Worm (Caenorhabditis elegans) whole organism, midembryonic: ENCODE results near the gene anmt-3.
"Not testable (repeated sequence)": the region's sequence is repeated elsewhere in the genome, so short reads cannot be mapped to it uniquely, and the experiment has no call there.

Source experiments
- T22C8.4 ChIP-seq: fragments of 200-800 bp; sonication (Bioruptor generic); IDR thresholded peaks from 2 replicates; pipeline ENCODE4 v1.3.6; 2022; ENCODE audit warnings: missing genetic modification characterization, missing compliant biosample characterization
- cog-1 ChIP-seq: sonication (generic microtip); optimal IDR thresholded peaks from 2 replicates; lab custom pipeline; 2016; ENCODE audit warnings: missing genetic modification characterization, missing compliant biosample characterization
- flt-1 ChIP-seq: fragments of 200-800 bp; sonication (Bioruptor generic); IDR thresholded peaks from 2 replicates; pipeline ENCODE4 v1.3.6; 2022; ENCODE audit warnings: missing genetic modification characterization, missing compliant biosample characterization
- klf-2 ChIP-seq: fragments of 200-800 bp; sonication (Bioruptor generic); conservative IDR thresholded peaks from 2 replicates; pipeline ENCODE4 v1.3.6; 2022; ENCODE audit warnings: missing genetic modification reagents, missing genetic modification characterization, missing compliant biosample characterization
- med-1 ChIP-seq: sonication (generic microtip); optimal IDR thresholded peaks from 2 replicates; lab custom pipeline; 2017; ENCODE audit warnings: missing genetic modification characterization, mild to moderate bottlenecking, missing compliant biosample characterization, antibody characterized with exemption, missing genetic modification reagents; ENCODE audit not compliant: insufficient read depth
- ref-1 ChIP-seq: fragments of 200-800 bp; sonication (Bioruptor generic); conservative IDR thresholded peaks from 2 replicates; pipeline ENCODE4 v1.3.6; 2022; ENCODE audit warnings: missing genetic modification reagents, missing genetic modification characterization, missing compliant biosample characterization
- tab-1 ChIP-seq: fragments of 200-800 bp; sonication (Bioruptor generic); IDR thresholded peaks from 2 replicates; pipeline ENCODE4 v1.3.6; 2022; ENCODE audit warnings: missing genetic modification characterization, missing compliant biosample characterization
- ztf-23 ChIP-seq: fragments of 200-800 bp; sonication (Bioruptor generic); IDR thresholded peaks from 2 replicates; pipeline ENCODE4 v1.3.6; 2022; ENCODE audit warnings: missing genetic modification reagents, missing genetic modification characterization, missing compliant biosample characterization
- ztf-29 ChIP-seq: fragments of 200-800 bp; sonication (Bioruptor generic); IDR thresholded peaks from 2 replicates; pipeline ENCODE4 v1.3.6; 2022; ENCODE audit warnings: missing genetic modification reagents, missing genetic modification characterization, missing compliant biosample characterization

anmt-3 gene

DNA sequence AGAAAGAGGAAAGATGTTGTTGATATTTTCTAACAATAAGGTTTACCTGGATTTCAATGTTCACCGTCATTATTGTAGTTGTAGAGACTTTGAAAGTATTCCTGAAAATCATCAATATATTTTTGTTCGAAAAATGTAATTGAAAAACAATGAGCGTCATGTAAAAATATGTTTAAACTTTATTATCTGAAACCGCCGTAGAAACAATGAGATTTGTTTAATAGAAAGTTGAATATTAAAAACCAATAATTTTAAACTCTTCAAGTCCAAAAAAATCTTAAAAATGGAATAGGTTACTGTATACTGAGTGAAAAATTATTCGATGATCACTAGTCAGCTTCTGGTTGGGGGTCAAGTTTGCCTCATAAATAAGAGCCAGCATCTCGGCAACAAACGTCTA lies at the start of gene anmt-3:
anmt-3 (minus strand) TSS at position 101 of the 400 bp plus-strand sequence.
- no peak for TF ChIP-seq klf-2
- TF ChIP-seq ztf-29 = no peak
- no peak for TF ChIP-seq tab-1
- no peak for TF ChIP-seq T22C8.4
- TF ChIP-seq ref-1 = no peak
- TF ChIP-seq cog-1 (tag; lab: Kevin White, UChicago) = no peak
- TF ChIP-seq med-1 = no peak
- TF ChIP-seq ztf-23 (GFP tag; lab: Robert Waterston, UW) = no peak
- no peak for TF ChIP-seq flt-1 (GFP tag; lab: Robert Waterston, UW)

DNA sequence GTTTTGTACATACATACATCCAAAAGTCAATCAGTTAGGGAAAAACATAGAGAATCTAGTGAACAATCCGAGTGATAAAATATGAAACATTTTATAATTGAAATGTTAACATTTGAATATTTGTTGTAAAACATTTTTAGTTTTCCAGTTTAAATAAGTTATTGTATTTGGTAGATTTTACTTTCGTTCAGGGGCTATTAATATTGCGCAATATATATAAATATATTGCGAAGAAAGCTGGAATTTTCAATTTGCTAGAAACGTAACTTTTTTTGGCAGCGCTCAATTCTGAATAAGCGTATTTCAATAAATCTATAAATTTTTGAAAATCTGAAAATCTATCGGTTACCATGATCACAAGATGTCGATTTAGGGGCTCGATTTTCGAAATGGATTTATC lies 49.4 kb upstream of the anmt-3 start:
- no peak for TF ChIP-seq ztf-29
- no peak for TF ChIP-seq med-1
- TF ChIP-seq klf-2 = no peak
- no peak for TF ChIP-seq T22C8.4
- TF ChIP-seq flt-1 (GFP tag; lab: Robert Waterston, UW) = no peak
- no peak for TF ChIP-seq cog-1 (tag; lab: Kevin White, UChicago)
- TF ChIP-seq ztf-23 (GFP tag; lab: Robert Waterston, UW) = no peak
- TF ChIP-seq tab-1 = no peak
- TF ChIP-seq ref-1 = no peak

DNA sequence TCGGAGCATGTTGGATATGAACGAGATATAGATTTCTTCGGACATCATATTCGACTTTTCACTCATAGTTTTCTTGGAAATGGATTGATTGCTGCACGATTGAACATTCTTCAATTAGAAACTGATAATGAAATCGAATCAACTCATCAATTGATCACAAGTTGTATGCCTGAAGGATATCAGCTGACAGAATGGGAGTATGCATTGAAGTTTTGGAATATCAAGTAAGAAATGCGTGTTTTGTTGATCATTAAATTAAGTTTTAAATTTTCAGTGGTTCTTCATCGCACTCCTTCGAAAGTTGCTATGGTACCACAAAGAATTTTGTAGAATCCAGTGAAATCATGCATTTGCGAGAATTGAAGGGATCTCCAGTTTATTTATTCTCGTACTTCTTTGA lies 48.2 kb upstream of the anmt-3 start:
- TF ChIP-seq cog-1 (tag; lab: Kevin White, UChicago) = no peak
- TF ChIP-seq ztf-23 (GFP tag; lab: Robert Waterston, UW) = no peak
- TF ChIP-seq ztf-29 = no peak
- no peak for TF ChIP-seq ref-1
- TF ChIP-seq T22C8.4 = no peak

DNA sequence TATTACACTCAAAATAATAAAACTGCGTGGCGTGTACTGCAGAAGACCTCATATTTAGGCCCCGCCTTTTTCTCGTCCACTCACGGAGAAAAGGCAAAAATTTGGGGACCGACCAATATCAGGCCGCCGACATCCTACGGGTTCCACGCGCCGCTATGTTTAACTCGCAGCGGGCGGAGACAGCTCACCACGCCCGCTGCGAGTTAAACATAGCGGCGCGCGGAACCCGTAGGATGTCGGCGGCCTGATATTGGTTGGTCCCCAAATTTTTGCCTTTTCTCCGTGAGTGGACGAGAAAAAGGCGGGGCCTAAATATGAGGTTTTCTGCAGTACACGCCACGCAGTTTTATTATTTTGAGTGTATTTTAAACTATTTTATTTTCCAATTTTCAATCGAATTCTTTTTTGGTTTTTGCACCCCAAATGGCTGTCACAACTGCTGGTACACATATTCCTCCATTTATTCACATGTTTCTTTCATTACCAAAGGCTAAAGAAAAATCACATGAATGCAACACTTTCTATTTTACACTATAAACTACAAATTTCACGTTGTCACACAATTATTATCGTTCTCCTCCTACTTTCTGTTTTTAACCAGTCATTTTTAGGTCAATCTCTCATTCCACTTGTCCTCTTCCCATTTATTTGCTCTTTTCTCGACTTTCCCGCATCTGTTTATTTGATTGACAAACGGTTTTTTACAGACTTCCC lies 46.1 kb upstream of the anmt-3 start, which contains the start of gene uda-1:
uda-1 (plus strand) TSS at position 708 of the 714 bp plus-strand sequence.
- not testable (repeated sequence) for TF ChIP-seq med-1, ztf-29, klf-2

DNA sequence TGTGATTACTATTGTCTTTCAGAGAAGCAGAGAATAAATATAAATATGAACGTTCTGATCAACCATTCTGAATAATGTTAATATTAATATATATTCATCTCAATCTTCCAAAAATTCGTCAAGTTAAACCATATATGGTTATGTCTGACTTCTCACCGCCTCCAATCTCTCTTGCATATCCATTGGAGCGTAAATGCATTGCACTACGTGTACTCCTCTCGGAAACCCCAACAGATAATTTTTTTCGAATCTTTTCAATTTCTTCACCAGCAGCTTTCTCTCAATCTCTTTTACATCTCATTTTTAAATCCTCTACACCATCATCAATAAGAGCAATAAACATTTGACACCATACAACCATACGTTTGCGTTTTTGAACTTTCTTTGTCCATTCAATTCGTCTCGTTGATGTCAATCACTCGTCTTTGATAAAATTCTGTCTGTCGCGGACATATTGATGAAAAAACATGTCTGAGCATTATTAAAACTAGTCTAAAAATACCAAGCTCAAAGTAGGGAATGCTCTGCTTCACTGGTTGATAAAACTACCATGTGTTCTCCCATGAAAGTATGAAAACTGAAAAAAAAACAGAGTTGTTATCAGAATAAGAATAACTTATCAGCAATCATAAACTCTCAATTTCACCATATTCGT lies 45.3 kb upstream of the anmt-3 start:
- 0 out of 2 replicates have a peak, but pooled peaks have one; percentile 21 for TF ChIP-seq ztf-23 (GFP tag; lab: Robert Waterston, UW)
- TF ChIP-seq cog-1 (tag; lab: Kevin White, UChicago) = no peak

DNA sequence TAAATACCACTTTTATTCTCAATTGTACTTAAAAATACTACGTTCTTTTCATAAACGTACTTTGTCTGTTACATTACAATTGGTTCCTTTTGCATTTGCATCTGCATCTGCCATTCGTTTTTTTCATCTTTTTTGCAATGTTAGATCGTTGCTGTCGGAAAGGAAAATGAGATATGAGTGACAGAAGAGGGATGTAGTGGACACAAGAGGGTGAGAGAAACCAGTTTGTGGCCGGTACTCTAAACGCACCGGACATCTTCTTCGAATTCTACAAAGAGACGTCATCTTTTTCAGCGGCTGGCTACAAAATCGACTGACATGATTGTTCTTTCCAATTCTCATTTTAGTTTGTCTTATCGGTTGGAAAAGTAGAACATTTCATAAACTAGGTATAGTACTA lies 44.6 kb upstream of the anmt-3 start:
- TF ChIP-seq ztf-23 (GFP tag; lab: Robert Waterston, UW) = no peak
- TF ChIP-seq T22C8.4 = no peak
- no peak for TF ChIP-seq ref-1
- no peak for TF ChIP-seq med-1
- TF ChIP-seq tab-1 = no peak
- TF ChIP-seq klf-2 = no peak
- no peak for TF ChIP-seq ztf-29
- TF ChIP-seq flt-1 (GFP tag; lab: Robert Waterston, UW) = no peak
- no peak for TF ChIP-seq cog-1 (tag; lab: Kevin White, UChicago)

DNA sequence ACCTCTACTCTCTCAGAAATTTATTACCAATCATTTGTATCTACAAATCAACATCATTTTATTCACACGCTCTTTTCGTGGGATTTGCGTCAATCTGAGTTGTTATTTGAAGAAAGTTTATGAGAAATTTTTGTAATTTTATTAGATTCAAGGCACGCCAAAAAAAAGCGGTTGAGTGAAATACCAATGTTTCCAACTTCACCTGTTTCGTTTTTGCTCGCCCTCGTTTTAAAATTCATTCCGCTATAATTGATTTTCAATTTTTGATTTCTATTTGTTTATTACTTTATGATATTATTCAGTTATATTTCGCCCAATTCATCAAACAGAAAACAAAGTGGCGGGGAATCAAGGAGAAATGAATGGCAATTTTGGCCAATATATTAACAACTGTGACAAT lies 42.6 kb upstream of the anmt-3 start, which contains the start of gene K08H10.10:
K08H10.10 (plus strand) TSS at position 301 of the 400 bp plus-strand sequence.
- TF ChIP-seq med-1 = no peak
- TF ChIP-seq tab-1 = no peak
- TF ChIP-seq flt-1 (GFP tag; lab: Robert Waterston, UW) = no peak
- TF ChIP-seq ref-1 = no peak

DNA sequence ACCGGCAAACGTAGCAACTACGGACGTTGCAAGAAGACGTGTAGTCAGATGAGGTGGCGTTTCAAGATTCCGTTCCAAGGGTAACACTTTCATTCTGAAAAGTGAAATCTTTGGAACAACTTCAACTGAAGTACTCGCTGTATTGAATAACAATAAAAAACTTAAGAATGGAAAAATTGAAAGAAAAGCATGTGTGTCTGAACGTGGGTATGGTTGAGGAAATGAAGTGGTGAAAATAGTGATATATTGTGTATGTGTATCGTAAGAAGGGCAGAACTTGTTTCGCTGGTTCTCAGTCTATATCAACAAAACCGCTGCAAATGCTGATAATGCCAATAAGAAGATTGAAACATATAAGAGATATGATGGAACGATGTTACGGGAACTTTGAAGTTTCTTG lies 37.7 kb upstream of the anmt-3 start, which contains the start of gene K08H10.6:
K08H10.6 (minus strand) TSS at position 101 of the 400 bp plus-strand sequence.
- TF ChIP-seq flt-1 (GFP tag; lab: Robert Waterston, UW) (no peak), T22C8.4 (no peak), ztf-23 (GFP tag; lab: Robert Waterston, UW) (no peak), ztf-29 (no peak), cog-1 (tag; lab: Kevin White, UChicago) (no peak), ref-1 (no peak), med-1 (no peak), klf-2 (no peak), tab-1 (no peak)

DNA sequence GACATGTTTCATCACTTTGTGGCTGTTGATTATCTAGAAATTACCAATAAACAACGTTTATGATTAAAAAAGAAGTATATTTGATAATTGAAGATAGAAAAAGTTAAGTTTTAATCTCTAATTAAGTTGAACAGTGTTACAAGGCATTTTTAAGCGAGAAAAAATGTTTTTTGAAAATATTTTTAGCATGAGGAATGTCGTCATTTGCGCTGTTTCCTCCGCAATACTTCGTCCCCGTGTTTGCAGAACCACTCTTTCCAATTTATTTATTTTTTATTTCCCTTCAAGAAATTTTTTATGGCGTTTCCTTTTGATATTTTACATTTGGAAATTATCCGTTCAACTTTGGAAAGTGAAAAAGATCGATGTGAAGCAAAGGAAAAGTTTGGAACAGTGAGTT lies 33.5 kb upstream of the anmt-3 start, which contains the start of the genes rde-1 and trpp-6:
rde-1 (minus strand) TSS at position 33 of the 400 bp plus-strand sequence.
trpp-6 (plus strand) TSS at position 286 of the 400 bp plus-strand sequence.
- TF ChIP-seq ref-1 (no peak), med-1 (no peak), ztf-29 (no peak), klf-2 (no peak), cog-1 (tag; lab: Kevin White, UChicago) (no peak), ztf-23 (GFP tag; lab: Robert Waterston, UW) (no peak), T22C8.4 (no peak), flt-1 (GFP tag; lab: Robert Waterston, UW) (no peak), tab-1 (no peak)

DNA sequence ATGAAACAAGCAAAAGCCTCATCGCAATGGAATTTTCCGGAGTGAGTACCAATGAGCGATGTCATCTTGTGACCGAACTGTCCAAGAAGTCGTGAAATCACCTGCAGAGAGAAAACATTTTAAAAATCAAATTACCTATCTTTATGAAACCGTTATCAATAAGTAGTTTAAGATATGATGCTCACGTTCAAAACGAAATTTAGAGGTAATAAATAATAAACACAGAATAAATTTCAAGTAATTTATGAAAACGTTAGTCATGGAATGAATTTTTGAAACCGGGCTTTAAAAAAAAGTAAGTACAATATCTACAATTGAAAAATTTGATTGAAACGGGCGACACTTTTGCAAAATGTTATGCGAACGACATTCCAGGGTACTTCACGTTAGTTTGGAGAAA lies 29.6 kb upstream of the anmt-3 start, which contains the start of gene C27H6.8:
C27H6.8 (minus strand) TSS at position 101 of the 400 bp plus-strand sequence.
- TF ChIP-seq ref-1 (no peak), tab-1 (no peak), T22C8.4 (no peak), ztf-23 (GFP tag; lab: Robert Waterston, UW) (no peak), cog-1 (tag; lab: Kevin White, UChicago) (no peak), med-1 (no peak), klf-2 (no peak)

DNA sequence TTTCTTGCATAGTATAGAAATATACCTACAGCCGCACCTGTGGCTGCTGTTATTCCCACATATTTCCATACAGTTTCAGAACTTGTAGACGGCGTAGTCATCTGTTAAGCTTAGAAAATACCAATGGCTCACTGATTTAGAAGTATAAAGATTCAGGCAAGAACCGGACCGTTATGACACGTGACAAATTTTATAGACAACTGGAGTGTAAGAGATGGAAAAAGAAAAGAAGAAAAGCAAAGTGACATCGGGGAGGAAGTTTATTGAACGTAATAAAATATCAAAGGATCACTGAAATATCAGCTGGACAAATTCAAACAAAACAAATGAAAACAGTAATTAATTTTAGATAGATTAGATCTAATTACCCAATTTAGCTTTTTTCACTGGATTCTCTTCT lies 28.0 kb upstream of the anmt-3 start, which contains the start of gene rmd-2:
rmd-2 (minus strand) TSS at position 101 of the 400 bp plus-strand sequence.
- TF ChIP-seq ztf-23 (GFP tag; lab: Robert Waterston, UW) (no peak), klf-2 (no peak), flt-1 (GFP tag; lab: Robert Waterston, UW) (no peak), med-1 (no peak), ztf-29 (no peak), T22C8.4 (no peak), cog-1 (tag; lab: Kevin White, UChicago) (no peak), tab-1 (no peak), ref-1 (no peak)
